Worm (Caenorhabditis elegans): ENCODE results near the gene Y48D7A.1.

Y48D7A.1 gene

ce11 chrX:3040609-3041008, 31.3 kb downstream of the Y48D7A.1 start:
- TF ChIP-seq unc-39 (tag; optimal IDR thresholded peaks at IDR 0.05) = no peak
- no peak for TF ChIP-seq nhr-28 (tag; optimal IDR thresholded peaks at IDR 0.05)
- peak; percentile 43 for TF ChIP-seq sptf-1 (tag; optimal IDR thresholded peaks at IDR 0.05)
- peak; percentile 3 for TF ChIP-seq unc-120 (tag; optimal IDR thresholded peaks at IDR 0.05; ENCODE audit: poor library complexity, severe bottlenecking)
- no peak for TF ChIP-seq mls-2 (tag; optimal IDR thresholded peaks at IDR 0.05)

ce11 chrX:3045466-3045865, 36.2 kb downstream of the Y48D7A.1 start, which contains the start of gene cnnm-3:
Gene cnnm-3 (minus strand): TSS chrX:3045847.
- TF ChIP-seq nhr-2 (tag; optimal IDR thresholded peaks at IDR 0.05) (no peak), lin-32 (GFP tag; optimal IDR thresholded peaks at IDR 0.05) (no peak), sem-2 (GFP tag; optimal IDR thresholded peaks at IDR 0.05) (no peak), mls-2 (tag; optimal IDR thresholded peaks at IDR 0.05) (no peak), lsy-2 (tag; optimal IDR thresholded peaks at IDR 0.05) (no peak), tbx-8 (GFP tag; optimal IDR thresholded peaks at IDR 0.05) (no peak), ceh-39 (tag; optimal IDR thresholded peaks at IDR 0.05) (no peak), unc-39 (tag; optimal IDR thresholded peaks at IDR 0.05) (no peak), sptf-1 (tag; optimal IDR thresholded peaks at IDR 0.05) (no peak), lin-13 (tag; optimal IDR thresholded peaks at IDR 0.05) (no peak), nhr-76 (tag; optimal IDR thresholded peaks at IDR 0.05) (no peak), flh-1 (GFP tag; optimal IDR thresholded peaks at IDR 0.05) (no peak)

ce11 chrX:3047224-3047623, 37.9 kb downstream of the Y48D7A.1 start:
- TF ChIP-seq nhr-237 (tag; optimal IDR thresholded peaks at IDR 0.05) (no peak), zip-8 (tag; optimal IDR thresholded peaks at IDR 0.05) (no peak), flh-1 (GFP tag; optimal IDR thresholded peaks at IDR 0.05) (no peak), ztf-11 (tag; optimal IDR thresholded peaks at IDR 0.05) (no peak), hlh-1 (tag; optimal IDR thresholded peaks at IDR 0.05) (no peak), mls-2 (tag; optimal IDR thresholded peaks at IDR 0.05) (no peak)

DNA sequence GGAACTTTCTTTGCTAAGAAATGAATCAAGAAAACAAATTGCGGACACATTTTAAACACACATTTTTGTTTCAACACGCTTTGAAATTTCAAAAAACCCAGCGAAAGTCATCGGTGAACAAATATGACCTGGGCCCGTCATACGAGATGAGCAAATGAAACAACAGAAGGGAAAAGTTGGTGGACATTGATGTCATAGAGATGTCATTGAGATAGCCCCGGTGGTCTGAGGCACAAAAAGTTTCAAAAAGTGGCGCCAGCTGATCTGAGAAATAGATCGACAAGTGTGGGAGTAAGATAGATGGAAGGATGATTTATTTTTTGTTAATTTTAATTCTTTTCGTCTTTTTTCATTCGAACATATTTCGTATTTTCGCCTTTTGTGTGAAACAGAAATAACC, 39.4 kb downstream of the Y48D7A.1 start:
- TF ChIP-seq lin-32 (GFP tag; optimal IDR thresholded peaks at IDR 0.05) = no peak
- TF ChIP-seq sem-2 (GFP tag; optimal IDR thresholded peaks at IDR 0.05) = no peak
- TF ChIP-seq cnd-1 (tag; optimal IDR thresholded peaks at IDR 0.05) = no peak
- TF ChIP-seq tbx-8 (GFP tag; optimal IDR thresholded peaks at IDR 0.05) = no peak
- no peak for TF ChIP-seq drap-1 (GFP tag; optimal IDR thresholded peaks at IDR 0.05)
- no peak for TF ChIP-seq ceh-83 (GFP tag; optimal IDR thresholded peaks at IDR 0.05)
- TF ChIP-seq nhr-76 (tag; optimal IDR thresholded peaks at IDR 0.05) = no peak

DNA sequence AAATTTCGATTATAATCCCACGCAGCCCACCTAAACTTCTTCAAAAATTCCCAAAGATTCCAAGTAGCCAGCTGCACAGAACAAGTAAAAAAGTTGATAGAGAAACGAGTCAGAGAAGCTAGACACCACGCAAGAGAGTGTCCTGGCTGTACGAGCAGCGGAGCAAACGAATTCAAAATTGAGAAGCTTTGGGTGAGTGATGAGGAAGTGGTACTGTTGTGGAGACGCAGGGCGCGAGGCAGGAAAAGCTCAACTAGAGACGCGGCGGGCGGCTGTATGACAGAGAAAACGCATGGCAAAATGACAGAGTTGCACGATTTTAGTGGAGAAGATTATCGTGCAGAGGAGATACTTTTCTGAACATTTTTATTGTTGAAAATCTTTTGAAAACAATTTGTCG, 39.9 kb downstream of the Y48D7A.1 start:
- TF ChIP-seq ces-1 (GFP tag; optimal IDR thresholded peaks at IDR 0.05) = peak; percentile 85
- no peak for TF ChIP-seq M03D4.4 (tag; optimal IDR thresholded peaks at IDR 0.05)
- no peak for TF ChIP-seq ztf-11 (tag; optimal IDR thresholded peaks at IDR 0.05)
- TF ChIP-seq lin-13 (tag; optimal IDR thresholded peaks at IDR 0.05) = no peak
- no peak for TF ChIP-seq nhr-12 (tag; optimal IDR thresholded peaks at IDR 0.05)
- TF ChIP-seq sem-2 (GFP tag; optimal IDR thresholded peaks at IDR 0.05) = no peak
- TF ChIP-seq unc-62 (GFP tag; optimal IDR thresholded peaks at IDR 0.05) = peak; percentile 36
- TF ChIP-seq ham-2 (GFP tag; optimal IDR thresholded peaks at IDR 0.05) = no peak
- TF ChIP-seq blmp-1 (tag; optimal IDR thresholded peaks at IDR 0.05) = no peak
- TF ChIP-seq hlh-1 (tag; optimal IDR thresholded peaks at IDR 0.05) = no peak

ce11 chrX:3051315-3051993, 42.2 kb downstream of the Y48D7A.1 start:
- TF ChIP-seq mep-1 (tag; optimal IDR thresholded peaks at IDR 0.05) (no peak), ces-1 (GFP tag; optimal IDR thresholded peaks at IDR 0.05) (peak; percentile 26), sptf-1 (tag; optimal IDR thresholded peaks at IDR 0.05) (no peak), mab-5 (tag; optimal IDR thresholded peaks at IDR 0.05) (no peak), bed-3 (GFP tag; optimal IDR thresholded peaks at IDR 0.05) (no peak)
